Worm (Caenorhabditis elegans) whole organism, L3 larva: ENCODE data around the gene F25G6.8.

Experiments used
- R02D3.7 ChIP-seq: fragments of 150-350 bp; optimal IDR thresholded peaks from 2 replicates; lab custom pipeline; 2014; ENCODE audit warnings: missing biosample characterization, missing genetic modification characterization
- ZK546.5 ChIP-seq: sonication (generic microtip); optimal IDR thresholded peaks from 2 replicates; lab custom pipeline; 2017; ENCODE audit warnings: missing biosample characterization, missing genetic modification characterization
- aly-2 ChIP-seq: fragments of 150-350 bp; optimal IDR thresholded peaks from 2 replicates; lab custom pipeline; 2014; ENCODE audit warnings: missing biosample characterization, missing genetic modification characterization
- ama-1 ChIP-seq: fragments of 150-350 bp; optimal IDR thresholded peaks from 2 replicates; lab custom pipeline; 2018
- ceh-16 ChIP-seq: sonication (generic microtip); optimal IDR thresholded peaks from 2 replicates; lab custom pipeline; 2017; ENCODE audit warnings: missing biosample characterization, missing genetic modification characterization
- ceh-28 ChIP-seq: fragments of 150-350 bp; optimal IDR thresholded peaks from 2 replicates; lab custom pipeline; 2014; ENCODE audit warnings: missing biosample characterization, missing genetic modification reagents, missing genetic modification characterization
- ceh-82 ChIP-seq: fragments of 150-350 bp; optimal IDR thresholded peaks from 2 replicates; lab custom pipeline; 2014; ENCODE audit warnings: missing biosample characterization, missing genetic modification characterization
- ceh-9 ChIP-seq: sonication (generic microtip); optimal IDR thresholded peaks from 2 replicates; lab custom pipeline; 2018; ENCODE audit warnings: missing biosample characterization, missing genetic modification characterization
- daf-12 ChIP-seq: fragments of 150-350 bp; optimal IDR thresholded peaks from 2 replicates; lab custom pipeline; 2014; ENCODE audit warnings: missing biosample characterization, missing genetic modification reagents, missing genetic modification characterization
- egl-27 ChIP-seq: sonication (generic microtip); optimal IDR thresholded peaks from 4 replicates; lab custom pipeline; 2017; ENCODE audit warnings: missing biosample characterization, missing genetic modification reagents, missing genetic modification characterization
- egl-5 ChIP-seq: fragments of 150-350 bp; optimal IDR thresholded peaks from 2 replicates; lab custom pipeline; 2017; ENCODE audit warnings: missing biosample characterization, missing genetic modification reagents, missing genetic modification characterization, inconsistent platforms
- elt-1 ChIP-seq: fragments of 150-350 bp; optimal IDR thresholded peaks from 2 replicates; lab custom pipeline; 2014; ENCODE audit warnings: missing biosample characterization, missing genetic modification characterization
- elt-2 ChIP-seq: sonication (generic microtip); optimal IDR thresholded peaks from 2 replicates; lab custom pipeline; 2016; ENCODE audit warnings: missing genetic modification reagents, mild to moderate bottlenecking, missing genetic modification characterization, missing compliant biosample characterization
- elt-3 ChIP-seq, 3 experiments: fragments of 150-350 bp in 1 of 3; sonication (generic microtip) in 2 of 3; optimal IDR thresholded peaks; 2 replicates in 2 of 3; 4 replicates in 1 of 3; lab custom pipeline; 2014 to 2017; ENCODE audit warnings: missing biosample characterization in 3 of 3, missing genetic modification characterization in 3 of 3
- fkh-10 ChIP-seq: sonication (generic microtip); optimal IDR thresholded peaks from 2 replicates; lab custom pipeline; 2017; ENCODE audit warnings: missing biosample characterization, missing genetic modification reagents, missing genetic modification characterization
- fkh-2 ChIP-seq: fragments of 150-350 bp; optimal IDR thresholded peaks from 2 replicates; lab custom pipeline; 2014; ENCODE audit warnings: missing biosample characterization, missing genetic modification reagents, missing genetic modification characterization
- fos-1 ChIP-seq: fragments of 150-350 bp; optimal IDR thresholded peaks from 2 replicates; lab custom pipeline; 2014; ENCODE audit warnings: missing biosample characterization, missing genetic modification characterization
- hmg-11 ChIP-seq: sonication (generic microtip); optimal IDR thresholded peaks from 2 replicates; lab custom pipeline; 2016; ENCODE audit warnings: missing genetic modification characterization, missing compliant biosample characterization
- jun-1 ChIP-seq: fragments of 150-350 bp; optimal IDR thresholded peaks from 2 replicates; lab custom pipeline; 2014; ENCODE audit warnings: missing biosample characterization, missing genetic modification reagents, missing genetic modification characterization
- lin-15B ChIP-seq: fragments of 150-350 bp; optimal IDR thresholded peaks from 2 replicates; lab custom pipeline; 2014; ENCODE audit warnings: missing biosample characterization, missing genetic modification characterization
- lin-39 ChIP-seq: fragments of 150-350 bp; optimal IDR thresholded peaks from 2 replicates; lab custom pipeline; 2018; ENCODE audit warnings: missing biosample characterization, missing genetic modification reagents, missing genetic modification characterization
- lsy-12 ChIP-seq: sonication (generic microtip); optimal IDR thresholded peaks from 2 replicates; lab custom pipeline; 2016; ENCODE audit warnings: mild to moderate bottlenecking, missing genetic modification characterization, missing compliant biosample characterization
- mdl-1 ChIP-seq: fragments of 150-350 bp; optimal IDR thresholded peaks from 2 replicates; lab custom pipeline; 2014; ENCODE audit warnings: missing biosample characterization, missing genetic modification characterization
- mml-1 ChIP-seq: fragments of 150-350 bp; sonication (generic microtip); optimal IDR thresholded peaks from 3 replicates; lab custom pipeline; 2014; ENCODE audit warnings: missing biosample characterization, missing genetic modification characterization
- nfya-1 ChIP-seq: sonication (generic microtip); optimal IDR thresholded peaks from 2 replicates; lab custom pipeline; 2017; ENCODE audit warnings: missing genetic modification characterization, mild to moderate bottlenecking, missing compliant biosample characterization, antibody characterized with exemption, moderate library complexity; ENCODE audit not compliant: insufficient read depth
- nhr-11 ChIP-seq: fragments of 150-350 bp; optimal IDR thresholded peaks from 2 replicates; lab custom pipeline; 2014; ENCODE audit warnings: missing biosample characterization, missing genetic modification characterization
- nhr-23 ChIP-seq: fragments of 150-350 bp; optimal IDR thresholded peaks from 2 replicates; lab custom pipeline; 2014; ENCODE audit warnings: missing biosample characterization, missing genetic modification reagents, missing genetic modification characterization
- nhr-237 ChIP-seq: fragments of 150-350 bp; optimal IDR thresholded peaks from 2 replicates; lab custom pipeline; 2014; ENCODE audit warnings: missing biosample characterization, missing genetic modification characterization
- nhr-25 ChIP-seq: sonication (generic microtip); optimal IDR thresholded peaks from 2 replicates; lab custom pipeline; 2017; ENCODE audit warnings: missing biosample characterization, missing genetic modification characterization
- nhr-28 ChIP-seq: fragments of 150-350 bp; optimal IDR thresholded peaks from 2 replicates; lab custom pipeline; 2014; ENCODE audit warnings: missing biosample characterization, missing genetic modification characterization
- nhr-43 ChIP-seq: sonication (generic microtip); optimal IDR thresholded peaks from 2 replicates; lab custom pipeline; 2016; ENCODE audit warnings: mild to moderate bottlenecking, missing genetic modification characterization, missing compliant biosample characterization; ENCODE audit not compliant: poor library complexity, severe bottlenecking
- nhr-67 ChIP-seq: fragments of 150-350 bp; optimal IDR thresholded peaks from 2 replicates; lab custom pipeline; 2014; ENCODE audit warnings: missing biosample characterization, missing genetic modification characterization
- nhr-76 ChIP-seq: fragments of 150-350 bp; sonication (generic microtip); optimal IDR thresholded peaks from 5 replicates; lab custom pipeline; 2014; ENCODE audit warnings: missing biosample characterization, missing genetic modification characterization
- nhr-77 ChIP-seq: fragments of 150-350 bp; optimal IDR thresholded peaks from 2 replicates; lab custom pipeline; 2014; ENCODE audit warnings: missing biosample characterization, missing genetic modification characterization
- pha-4 ChIP-seq: fragments of 150-350 bp; optimal IDR thresholded peaks from 2 replicates; lab custom pipeline; 2014; ENCODE audit warnings: missing biosample characterization, missing genetic modification reagents, missing genetic modification characterization
- pqm-1 ChIP-seq: fragments of 150-350 bp; optimal IDR thresholded peaks from 2 replicates; lab custom pipeline; 2017; ENCODE audit warnings: missing biosample characterization, missing genetic modification characterization, inconsistent platforms
- sea-2 ChIP-seq: fragments of 150-350 bp; sonication (generic microtip); optimal IDR thresholded peaks from 4 replicates; lab custom pipeline; 2014; ENCODE audit warnings: missing biosample characterization, missing genetic modification reagents, missing genetic modification characterization
- skn-1 ChIP-seq: fragments of 150-350 bp; optimal IDR thresholded peaks from 2 replicates; lab custom pipeline; 2014; ENCODE audit warnings: missing biosample characterization, missing genetic modification characterization
- snpc-4 ChIP-seq: fragments of 150-350 bp; optimal IDR thresholded peaks from 2 replicates; lab custom pipeline; 2014; ENCODE audit warnings: missing biosample characterization, missing genetic modification characterization
- tbx-2 ChIP-seq: sonication (generic microtip); optimal IDR thresholded peaks from 2 replicates; lab custom pipeline; 2016; ENCODE audit warnings: mild to moderate bottlenecking, missing genetic modification characterization, missing compliant biosample characterization
- unc-39 ChIP-seq: sonication (generic microtip); optimal IDR thresholded peaks from 4 replicates; lab custom pipeline; 2017; ENCODE audit warnings: missing biosample characterization, missing genetic modification characterization
- unc-62 ChIP-seq: fragments of 150-350 bp; sonication (generic microtip); optimal IDR thresholded peaks from 4 replicates; lab custom pipeline; 2014; ENCODE audit warnings: missing biosample characterization, missing genetic modification reagents, missing genetic modification characterization
- zag-1 ChIP-seq: fragments of 150-350 bp; optimal IDR thresholded peaks from 2 replicates; lab custom pipeline; 2014; ENCODE audit warnings: missing biosample characterization, missing genetic modification characterization
- ztf-11 ChIP-seq: fragments of 150-350 bp; optimal IDR thresholded peaks from 2 replicates; lab custom pipeline; 2014; ENCODE audit warnings: missing biosample characterization, missing genetic modification characterization

The F25G6.8 gene

DNA sequence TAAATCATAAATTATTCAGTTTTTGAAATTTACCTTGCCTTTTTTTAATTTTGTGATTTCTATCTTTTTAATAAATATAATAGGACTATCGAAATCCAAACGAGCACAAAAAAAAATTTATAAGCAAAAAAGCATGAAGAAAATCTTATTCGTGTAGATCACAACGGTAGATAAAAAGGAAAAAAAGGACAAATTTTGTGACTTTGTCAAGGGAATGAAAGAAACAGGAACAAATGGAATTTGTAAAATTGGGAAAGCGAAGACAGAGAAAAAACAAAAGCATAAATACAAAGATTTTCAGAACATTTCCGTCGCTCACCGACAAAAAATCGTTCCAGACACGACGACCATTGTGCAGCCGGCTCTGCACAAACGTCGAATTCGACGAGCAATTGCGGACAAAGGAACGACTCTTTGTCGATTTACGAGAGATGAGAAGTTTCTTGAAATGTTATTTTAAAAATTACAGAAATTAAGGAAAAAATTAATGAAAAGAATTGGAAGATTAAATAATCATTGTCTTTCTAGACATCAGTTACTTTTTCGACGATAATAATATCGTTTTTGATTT lies 46.1 kb downstream of the F25G6.8 start, which contains the start of gene F45F2.10:
Gene F45F2.10 (minus strand): TSS at position 51 of the 571 bp plus-strand sequence.
- TF ChIP-seq jun-1 (tag; lab: Kevin White, UChicago) (no peak), fos-1 (no peak), ztf-11 (tag; lab: Kevin White, UChicago) (no peak), skn-1 (tag; lab: Kevin White, UChicago) (no peak), lin-39 (tag; lab: Kevin White, UChicago) (peak; percentile 10), ama-1 (no peak), R02D3.7 (tag; lab: Kevin White, UChicago) (peak; percentile 76), nhr-28 (no peak), sea-2 (GFP tag; lab: Kevin White, UChicago) (no peak), unc-39 (tag; lab: Kevin White, UChicago) (no peak), fkh-10 (GFP tag; lab: Kevin White, UChicago) (no peak), elt-3 (tag; optimal IDR thresholded peaks at IDR 0.05; lab: Kevin White, UChicago) (no peak), elt-1 (no peak), mml-1 (tag; lab: Kevin White, UChicago) (no peak), nhr-11 (tag; lab: Kevin White, UChicago) (no peak), zag-1 (tag; lab: Kevin White, UChicago) (no peak), egl-5 (tag; lab: Kevin White, UChicago) (no peak), egl-27 (tag; lab: Kevin White, UChicago) (no peak), hmg-11 (tag; lab: Kevin White, UChicago) (no peak), tbx-2 (tag; lab: Kevin White, UChicago) (no peak), ceh-28 (tag; lab: Kevin White, UChicago) (no peak), nhr-77 (no peak), ceh-9 (tag; lab: Kevin White, UChicago) (no peak), nfya-1 (tag; lab: Kevin White, UChicago) (no peak), aly-2 (tag; lab: Kevin White, UChicago) (no peak), nhr-67 (tag; lab: Kevin White, UChicago) (no peak), mdl-1 (tag; lab: Kevin White, UChicago) (no peak), elt-2 (tag; lab: Kevin White, UChicago) (peak; percentile 26), lsy-12 (tag; lab: Kevin White, UChicago) (no peak), unc-62 (no peak), snpc-4 (tag; lab: Kevin White, UChicago) (peak; percentile 25), daf-12 (tag; lab: Kevin White, UChicago) (no peak), pha-4 (tag; lab: Kevin White, UChicago) (peak; percentile 45), ceh-16 (no peak), fkh-2 (tag; lab: Kevin White, UChicago) (no peak), ZK546.5 (tag; lab: Kevin White, UChicago) (no peak), nhr-237 (tag; lab: Kevin White, UChicago) (no peak), nhr-43 (no peak), pqm-1 (no peak), nhr-23 (tag; lab: Kevin White, UChicago) (no peak), lin-15B (tag; lab: Kevin White, UChicago) (peak; percentile 9), nhr-25 (no peak), nhr-76 (no peak), ceh-82 (no peak)

DNA sequence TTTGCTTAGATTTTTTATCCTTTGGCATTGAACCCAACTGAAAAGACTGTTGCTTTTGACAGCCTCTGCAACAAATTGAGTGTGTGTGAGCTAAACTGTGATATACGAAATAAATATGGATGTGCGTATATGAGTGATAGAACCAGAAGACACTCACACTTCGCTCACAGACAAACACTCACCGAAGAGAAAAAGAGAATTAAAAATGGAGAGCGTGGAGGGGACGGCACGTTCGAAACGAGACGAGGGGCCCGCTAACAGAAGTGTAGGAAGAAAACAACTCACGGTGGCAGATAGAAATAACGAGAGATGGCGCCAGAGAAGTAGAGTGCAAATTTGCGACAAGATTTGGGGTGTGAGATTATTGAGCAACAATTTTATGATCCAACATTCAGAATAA lies 46.7 kb downstream of the F25G6.8 start:
- no peak for TF ChIP-seq ceh-9 (tag; lab: Kevin White, UChicago)
- TF ChIP-seq nfya-1 (tag; lab: Kevin White, UChicago): peak; percentile 54
- TF ChIP-seq hmg-11 (tag; lab: Kevin White, UChicago): peak; percentile 53
- peak; percentile 39 for TF ChIP-seq lin-39 (tag; lab: Kevin White, UChicago)
- TF ChIP-seq, all 47 proteins: peak for 3
